Worm (Caenorhabditis elegans) whole organism, early embryonic: ENCODE measurements around the gene K09C4.9.

ENCODE experiments used
- aly-1 ChIP-seq: sonication (generic microtip); optimal IDR thresholded peaks from 2 replicates; lab custom pipeline; 2016; ENCODE audit warnings: missing genetic modification characterization, missing compliant biosample characterization
- ets-7 ChIP-seq: sonication (generic microtip); optimal IDR thresholded peaks from 2 replicates; lab custom pipeline; 2016; ENCODE audit warnings: missing genotype, missing genetic modification characterization, missing compliant biosample characterization
- hmg-4 ChIP-seq: fragments of 200-800 bp; sonication (Bioruptor generic); optimal IDR thresholded peaks from 2 replicates; lab custom pipeline; 2018; ENCODE audit warnings: mild to moderate bottlenecking, missing genetic modification characterization, missing compliant biosample characterization

- TF ChIP-seq ets-7 (tag; lab: Kevin White, UChicago) (no peak), hmg-4 (no peak), aly-1 (tag; lab: Kevin White, UChicago) (no peak)
These were observed 13.4 kb upstream of the K09C4.9 start for ce11 chrX:3284967-3285366.
